Fruit fly (Drosophila melanogaster) whole organism, pupa: ENCODE results near the gene Cpr78Ca.

Source experiments
- CG10348 ChIP-seq: fragments of 200-800 bp; sonication (Bioruptor generic); IDR thresholded peaks from 2 replicates; pipeline ENCODE4 v1.3.6; 2022; ENCODE audit warnings: missing biosample characterization, missing genetic modification characterization
- CG12605 ChIP-seq: fragments of 200-800 bp; sonication (Bioruptor generic); IDR thresholded peaks from 2 replicates; pipeline ENCODE4 v1.3.6; 2022; ENCODE audit warnings: missing biosample characterization, missing genetic modification characterization
- CG13204 ChIP-seq: fragments of 200-800 bp; sonication (Bioruptor generic); optimal IDR thresholded peaks from 2 replicates; lab custom pipeline; 2018; ENCODE audit warnings: missing biosample characterization, mild to moderate bottlenecking, missing genetic modification characterization, moderate library complexity
- CG14655 ChIP-seq: fragments of 200-800 bp; sonication (Bioruptor generic); optimal IDR thresholded peaks from 3 replicates; lab custom pipeline; 2017; ENCODE audit warnings: mild to moderate bottlenecking, missing biosample characterization, missing genetic modification reagents, missing genetic modification characterization
- CG15710 ChIP-seq: fragments of 200-800 bp; sonication (Bioruptor generic); optimal IDR thresholded peaks from 2 replicates; lab custom pipeline; 2018; ENCODE audit warnings: missing biosample characterization, mild to moderate bottlenecking, missing genetic modification characterization, moderate library complexity
- CG17806 ChIP-seq: fragments of 200-800 bp; sonication (Bioruptor generic); optimal IDR thresholded peaks from 2 replicates; lab custom pipeline; 2018; ENCODE audit warnings: missing biosample characterization, mild to moderate bottlenecking, missing genetic modification characterization, moderate library complexity
- CG32121 ChIP-seq: fragments of 200-800 bp; sonication (Bioruptor generic); IDR thresholded peaks from 2 replicates; pipeline ENCODE4 v1.3.6; 2022; ENCODE audit warnings: missing biosample characterization, missing genetic modification characterization
- CG34367 ChIP-seq: fragments of 200-800 bp; sonication (Bioruptor generic); optimal IDR thresholded peaks from 2 replicates; lab custom pipeline; 2018; ENCODE audit warnings: missing biosample characterization, mild to moderate bottlenecking, missing genetic modification characterization
- CG4496 ChIP-seq: fragments of 200-800 bp; sonication (Bioruptor generic); IDR thresholded peaks from 3 replicates; pipeline ENCODE4 v1.3.6; 2022; ENCODE audit warnings: missing biosample characterization, missing genetic modification characterization
- CG8159 ChIP-seq: fragments of 200-800 bp; sonication (Bioruptor generic); optimal IDR thresholded peaks from 3 replicates; lab custom pipeline; 2018; ENCODE audit warnings: missing biosample characterization, mild to moderate bottlenecking, missing genetic modification characterization, moderate library complexity
- CG8301 ChIP-seq: fragments of 200-800 bp; sonication (Bioruptor generic); optimal IDR thresholded peaks from 2 replicates; lab custom pipeline; 2018; ENCODE audit warnings: missing biosample characterization, mild to moderate bottlenecking, missing genetic modification characterization
- CG9948 ChIP-seq: fragments of 200-800 bp; sonication (Bioruptor generic); optimal IDR thresholded peaks from 2 replicates; lab custom pipeline; 2018; ENCODE audit warnings: missing biosample characterization, mild to moderate bottlenecking, missing genetic modification characterization, moderate library complexity
- D1 ChIP-seq: fragments of 200-800 bp; sonication (Bioruptor generic); optimal IDR thresholded peaks from 2 replicates; lab custom pipeline; 2018; ENCODE audit warnings: missing biosample characterization, mild to moderate bottlenecking, missing genetic modification characterization, moderate library complexity
- EcR ChIP-seq: fragments of 200-800 bp; sonication (Bioruptor generic); optimal IDR thresholded peaks from 3 replicates; lab custom pipeline; 2019; ENCODE audit warnings: missing biosample characterization, missing genetic modification characterization, mild to moderate bottlenecking, moderate library complexity, missing genetic modification reagents
- Ets98B ChIP-seq: fragments of 200-800 bp; sonication (Bioruptor generic); IDR thresholded peaks from 2 replicates; pipeline ENCODE4 v1.3.6; 2022; ENCODE audit warnings: missing biosample characterization, missing genetic modification characterization
- Pif1A ChIP-seq: fragments of 200-800 bp; sonication (Bioruptor generic); optimal IDR thresholded peaks from 3 replicates; lab custom pipeline; 2016; ENCODE audit warnings: missing biosample characterization, missing genetic modification characterization
- Pif1B ChIP-seq: fragments of 200-800 bp; sonication (Bioruptor generic); optimal IDR thresholded peaks from 3 replicates; lab custom pipeline; 2016; ENCODE audit warnings: missing biosample characterization, missing genetic modification characterization
- Snoo ChIP-seq: fragments of 200-800 bp; sonication (Bioruptor generic); optimal IDR thresholded peaks from 3 replicates; lab custom pipeline; 2017; ENCODE audit warnings: missing biosample characterization, mild to moderate bottlenecking, missing genetic modification characterization, inconsistent platforms
- fd96Ca ChIP-seq: fragments of 200-800 bp; sonication (Bioruptor generic); IDR thresholded peaks from 3 replicates; pipeline ENCODE4 v1.3.6; 2022; ENCODE audit warnings: missing biosample characterization, missing genetic modification characterization
- gl ChIP-seq: fragments of 200-800 bp; sonication (Bioruptor generic); optimal IDR thresholded peaks from 2 replicates; lab custom pipeline; 2018; ENCODE audit warnings: missing biosample characterization, mild to moderate bottlenecking, missing genetic modification characterization
- rn ChIP-seq: fragments of 200-800 bp; sonication (Bioruptor generic); IDR thresholded peaks from 2 replicates; pipeline ENCODE4 v1.3.6; 2022; ENCODE audit warnings: missing biosample characterization, missing genetic modification characterization

Cpr78Ca gene

dm6 chr3L:21266101-21266656, 26.4 kb downstream of the Cpr78Ca start:
- no peak for TF ChIP-seq Pif1A (GFP tag; lab: Kevin White, UChicago)
- TF ChIP-seq Ets98B: no peak
- TF ChIP-seq CG4496 (GFP tag; lab: Robert Waterston, UW): no peak
- TF ChIP-seq D1 (tag; lab: Kevin White, UChicago): no peak
- no peak for TF ChIP-seq CG13204 (GFP tag; lab: Kevin White, UChicago)
- no peak for TF ChIP-seq EcR (GFP tag; lab: Kevin White, UChicago)

- TF ChIP-seq CG8159 (no peak), D1 (tag; lab: Kevin White, UChicago) (peak; percentile 51)
Observed at dm6 chr3L:21262426-21262825, 30.2 kb downstream of the Cpr78Ca start.

dm6 chr3L:21261403-21262164, 31.0 kb downstream of the Cpr78Ca start:
- TF ChIP-seq CG13204 (GFP tag; lab: Kevin White, UChicago): no peak
- no peak; the same call in 2 of the 3 replicates for TF ChIP-seq fd96Ca
- no peak for TF ChIP-seq Pif1B (GFP tag; lab: Kevin White, UChicago)
- TF ChIP-seq gl (tag; lab: Kevin White, UChicago): no peak
- TF ChIP-seq rn (GFP tag; lab: Robert Waterston, UW): no peak
- no peak for TF ChIP-seq CG34367 (tag; lab: Kevin White, UChicago)
- TF ChIP-seq Pif1A (GFP tag; lab: Kevin White, UChicago): no peak
- TF ChIP-seq CG12605 (GFP tag; lab: Robert Waterston, UW): 0 out of 2 replicates have a peak, but pooled peaks have one; percentile 14
- TF ChIP-seq EcR (GFP tag; lab: Kevin White, UChicago): peak; percentile 83
- no peak for TF ChIP-seq Snoo
- TF ChIP-seq CG9948 (tag; lab: Kevin White, UChicago): no peak
- TF ChIP-seq, all 21 proteins: peak for 2

dm6 chr3L:21259257-21259656, 33.3 kb downstream of the Cpr78Ca start:
- TF ChIP-seq rn (GFP tag; lab: Robert Waterston, UW): no peak
- TF ChIP-seq fd96Ca: peak; percentile 64; the same call in 2 of the 3 replicates
- TF ChIP-seq CG10348 (GFP tag; lab: Robert Waterston, UW): no peak
- no peak for TF ChIP-seq CG13204 (GFP tag; lab: Kevin White, UChicago)
- no peak for TF ChIP-seq CG15710 (tag; lab: Kevin White, UChicago)
- no peak for TF ChIP-seq gl (tag; lab: Kevin White, UChicago)
- TF ChIP-seq CG34367 (tag; lab: Kevin White, UChicago): no peak
- peak; percentile 44 for TF ChIP-seq CG8301
- no peak for TF ChIP-seq Pif1B (GFP tag; lab: Kevin White, UChicago)
- TF ChIP-seq D1 (tag; lab: Kevin White, UChicago): no peak
- TF ChIP-seq CG4496 (GFP tag; lab: Robert Waterston, UW): peak; percentile 41; the same call in 1 of the 3 replicates
- no peak for TF ChIP-seq CG8159
- peak; percentile 34; the same call in 1 of the 2 replicates for TF ChIP-seq Ets98B
- TF ChIP-seq CG17806: no peak
- TF ChIP-seq EcR (GFP tag; lab: Kevin White, UChicago): no peak
- TF ChIP-seq CG12605 (GFP tag; lab: Robert Waterston, UW): no peak
- TF ChIP-seq Pif1A (GFP tag; lab: Kevin White, UChicago): no peak
- no peak for TF ChIP-seq CG9948 (tag; lab: Kevin White, UChicago)
- TF ChIP-seq Snoo: no peak
- peak; percentile 60 for TF ChIP-seq CG32121 (GFP tag; lab: Robert Waterston, UW)

- no peak for TF ChIP-seq CG8301
- no peak for TF ChIP-seq CG9948 (tag; lab: Kevin White, UChicago)
- TF ChIP-seq CG13204 (GFP tag; lab: Kevin White, UChicago): no peak
- no peak for TF ChIP-seq rn (GFP tag; lab: Robert Waterston, UW)
- no peak for TF ChIP-seq Ets98B
- no peak for TF ChIP-seq CG17806
- no peak for TF ChIP-seq CG34367 (tag; lab: Kevin White, UChicago)
- no peak for TF ChIP-seq gl (tag; lab: Kevin White, UChicago)
- TF ChIP-seq CG15710 (tag; lab: Kevin White, UChicago): no peak
- TF ChIP-seq Snoo: no peak
- no peak for TF ChIP-seq CG14655 (GFP tag; lab: Kevin White, UChicago)
- no peak for TF ChIP-seq Pif1A (GFP tag; lab: Kevin White, UChicago)
- TF ChIP-seq CG4496 (GFP tag; lab: Robert Waterston, UW): no peak
- TF ChIP-seq CG8159: no peak
- no peak for TF ChIP-seq CG32121 (GFP tag; lab: Robert Waterston, UW)
- no peak for TF ChIP-seq CG12605 (GFP tag; lab: Robert Waterston, UW)
- TF ChIP-seq Pif1B (GFP tag; lab: Kevin White, UChicago): no peak
Observed at dm6 chr3L:21257731-21258130, 34.9 kb downstream of the Cpr78Ca start, which contains the start of gene CG43218. CG43218 (plus strand) TSS chr3L:21258020.
